Worm (Caenorhabditis elegans) whole organism, young adult: ENCODE results near the gene K08F8.7.

Experiments
- F33H1.4 ChIP-seq: fragments of 200-800 bp; sonication (Bioruptor generic); IDR thresholded peaks from 2 replicates; pipeline ENCODE4 v1.3.6; 2022; ENCODE audit warnings: missing genetic modification reagents, missing genetic modification characterization, missing compliant biosample characterization
- F55B11.4 ChIP-seq: sonication (generic microtip); optimal IDR thresholded peaks from 2 replicates; lab custom pipeline; 2016; ENCODE audit warnings: missing compliant biosample characterization, missing genetic modification characterization, borderline replicate concordance; ENCODE audit not compliant: insufficient read depth
- Y53G8AR.9 ChIP-seq: fragments of 200-800 bp; sonication (Bioruptor generic); conservative IDR thresholded peaks from 2 replicates; pipeline ENCODE4 v1.3.6; 2022; ENCODE audit warnings: missing genetic modification reagents, missing genetic modification characterization, missing compliant biosample characterization
- ZK185.1 ChIP-seq: sonication (generic microtip); optimal IDR thresholded peaks from 2 replicates; lab custom pipeline; 2016; ENCODE audit warnings: mild to moderate bottlenecking, missing genetic modification characterization, missing compliant biosample characterization; ENCODE audit not compliant: poor library complexity, severe bottlenecking
- atf-7 ChIP-seq: sonication (generic microtip); optimal IDR thresholded peaks from 2 replicates; lab custom pipeline; 2017; ENCODE audit warnings: mild to moderate bottlenecking, missing genetic modification characterization, missing compliant biosample characterization
- attf-5 ChIP-seq: fragments of 200-800 bp; sonication (Bioruptor generic); optimal IDR thresholded peaks from 2 replicates; lab custom pipeline; 2018; ENCODE audit warnings: mild to moderate bottlenecking, missing genetic modification characterization, missing compliant biosample characterization
- ccch-3 ChIP-seq: fragments of 200-800 bp; sonication (Bioruptor generic); optimal IDR thresholded peaks from 2 replicates; lab custom pipeline; 2018; ENCODE audit warnings: mild to moderate bottlenecking, missing genetic modification characterization, missing compliant biosample characterization
- ceh-79 ChIP-seq: sonication (generic microtip); optimal IDR thresholded peaks from 2 replicates; lab custom pipeline; 2017; ENCODE audit warnings: mild to moderate bottlenecking, missing genetic modification characterization, missing compliant biosample characterization
- die-1 ChIP-seq: sonication (generic microtip); optimal IDR thresholded peaks from 2 replicates; lab custom pipeline; 2016; ENCODE audit warnings: missing genotype, mild to moderate bottlenecking, missing genetic modification characterization, missing compliant biosample characterization
- dox-1 ChIP-seq: fragments of 200-800 bp; sonication (Bioruptor generic); IDR thresholded peaks from 2 replicates; pipeline ENCODE4 v1.3.6; 2022; ENCODE audit warnings: missing genetic modification reagents, missing genetic modification characterization, missing compliant biosample characterization
- egl-44 ChIP-seq: fragments of 200-800 bp; sonication (Bioruptor generic); IDR thresholded peaks from 2 replicates; pipeline ENCODE4 v1.3.6; 2022; ENCODE audit warnings: missing genetic modification reagents, missing genetic modification characterization, missing compliant biosample characterization
- fkh-3 ChIP-seq: sonication (generic microtip); optimal IDR thresholded peaks from 2 replicates; lab custom pipeline; 2016; ENCODE audit warnings: mild to moderate bottlenecking, missing genetic modification characterization, missing compliant biosample characterization
- him-1 ChIP-seq: sonication (generic microtip); optimal IDR thresholded peaks from 2 replicates; lab custom pipeline; 2016; ENCODE audit warnings: missing genotype, missing genetic modification reagents, missing genetic modification characterization, missing compliant biosample characterization
- hlh-26 ChIP-seq: fragments of 200-800 bp; sonication (Bioruptor generic); conservative IDR thresholded peaks from 2 replicates; pipeline ENCODE4 v1.3.6; 2022; ENCODE audit warnings: missing genetic modification reagents, missing genetic modification characterization, missing compliant biosample characterization
- hsf-1 ChIP-seq: fragments of 200-800 bp; sonication (Bioruptor generic); IDR thresholded peaks from 2 replicates; pipeline ENCODE4 v1.3.6; 2022; ENCODE audit warnings: missing genetic modification reagents, missing genetic modification characterization, missing compliant biosample characterization
- lin-26 ChIP-seq: fragments of 200-800 bp; sonication (Bioruptor generic); IDR thresholded peaks from 2 replicates; pipeline ENCODE4 v1.3.6; 2022; ENCODE audit warnings: missing genetic modification reagents, missing genetic modification characterization, missing compliant biosample characterization
- lin-35 ChIP-seq, 3 experiments: fragments of 150-350 bp in 2 of 3; sonication (generic microtip) in 1 of 3; optimal IDR thresholded peaks; 2 replicates each; lab custom pipeline; 2014 to 2018; ENCODE audit warnings: missing biosample characterization in 3 of 3, missing genetic modification characterization in 3 of 3, missing genetic modification reagents in 3 of 3
- lin-40 ChIP-seq: sonication (generic microtip); optimal IDR thresholded peaks from 2 replicates; lab custom pipeline; 2016; ENCODE audit warnings: missing genetic modification characterization, mild to moderate bottlenecking, missing compliant biosample characterization, missing genotype, missing genetic modification reagents
- lir-1 ChIP-seq: fragments of 200-800 bp; sonication (Bioruptor generic); conservative IDR thresholded peaks from 2 replicates; pipeline ENCODE4 v1.3.6; 2022; ENCODE audit warnings: missing genetic modification reagents, missing genetic modification characterization, missing compliant biosample characterization
- madf-3 ChIP-seq: fragments of 200-800 bp; sonication (Bioruptor generic); IDR thresholded peaks from 2 replicates; pipeline ENCODE4 v1.3.6; 2022; ENCODE audit warnings: missing genetic modification reagents, missing genetic modification characterization, missing compliant biosample characterization
- mel-28 ChIP-seq: sonication (generic microtip); optimal IDR thresholded peaks from 2 replicates; lab custom pipeline; 2016; ENCODE audit warnings: borderline replicate concordance, mild to moderate bottlenecking, missing genetic modification characterization, missing compliant biosample characterization
- nfyb-1 ChIP-seq: fragments of 200-800 bp; sonication (Bioruptor generic); IDR thresholded peaks from 2 replicates; pipeline ENCODE4 v1.3.6; 2022; ENCODE audit warnings: missing genetic modification reagents, missing genetic modification characterization, missing compliant biosample characterization
- nhr-179 ChIP-seq: sonication (generic microtip); optimal IDR thresholded peaks from 2 replicates; lab custom pipeline; 2016; ENCODE audit warnings: mild to moderate bottlenecking, missing genetic modification characterization, missing compliant biosample characterization
- pbrm-1 ChIP-seq: fragments of 200-800 bp; sonication (Bioruptor generic); IDR thresholded peaks from 2 replicates; pipeline ENCODE4 v1.3.6; 2022; ENCODE audit warnings: missing genetic modification reagents, missing genetic modification characterization, missing compliant biosample characterization
- repo-1 ChIP-seq: sonication (generic microtip); optimal IDR thresholded peaks from 2 replicates; lab custom pipeline; 2017; ENCODE audit warnings: mild to moderate bottlenecking, missing genetic modification characterization, missing compliant biosample characterization
- sea-2 ChIP-seq: fragments of 200-800 bp; sonication (Bioruptor generic); IDR thresholded peaks from 2 replicates; pipeline ENCODE4 v1.3.6; 2022; ENCODE audit warnings: missing genetic modification characterization, missing compliant biosample characterization
- snpc-3.4 ChIP-seq: sonication (generic microtip); optimal IDR thresholded peaks from 2 replicates; lab custom pipeline; 2017; ENCODE audit warnings: missing genetic modification characterization, mild to moderate bottlenecking, missing compliant biosample characterization, antibody characterized with exemption, moderate library complexity, missing genotype, missing genetic modification reagents
- somi-1 ChIP-seq: fragments of 200-800 bp; sonication (Bioruptor generic); optimal IDR thresholded peaks from 2 replicates; lab custom pipeline; 2018; ENCODE audit warnings: mild to moderate bottlenecking, missing genetic modification characterization, missing compliant biosample characterization
- xnd-1 ChIP-seq: sonication (generic microtip); optimal IDR thresholded peaks from 2 replicates; lab custom pipeline; 2016; ENCODE audit warnings: missing genotype, missing genetic modification reagents, missing genetic modification characterization, missing compliant biosample characterization
- zfh-2 ChIP-seq: fragments of 200-800 bp; sonication (Bioruptor generic); conservative IDR thresholded peaks from 2 replicates; pipeline ENCODE4 v1.3.6; 2022; ENCODE audit warnings: missing genetic modification reagents, missing genetic modification characterization, missing compliant biosample characterization
- ztf-22 ChIP-seq: fragments of 200-800 bp; sonication (Bioruptor generic); optimal IDR thresholded peaks from 2 replicates; lab custom pipeline; 2018; ENCODE audit warnings: mild to moderate bottlenecking, missing genetic modification characterization, moderate library complexity, missing compliant biosample characterization
- ztf-6 ChIP-seq: fragments of 200-800 bp; sonication (Bioruptor generic); IDR thresholded peaks from 2 replicates; pipeline ENCODE4 v1.3.6; 2022; ENCODE audit warnings: missing genetic modification reagents, missing genetic modification characterization, missing compliant biosample characterization

The K08F8.7 gene

ce11 chrII:8730281-8730680 lies 24.9 kb downstream of the K08F8.7 start:
- no peak for TF ChIP-seq pbrm-1 (GFP tag; lab: Robert Waterston, UW)
- TF ChIP-seq, all 124 proteins: peak for 0

- TF ChIP-seq ccch-3 (GFP tag; lab: Kevin White, UChicago) (no peak), F33H1.4 (GFP tag; lab: Robert Waterston, UW) (no peak), ztf-22 (GFP tag; lab: Kevin White, UChicago) (no peak), ztf-6 (GFP tag; lab: Robert Waterston, UW) (no peak), sea-2 (GFP tag; lab: Robert Waterston, UW) (no peak), ZK185.1 (no peak), Y53G8AR.9 (GFP tag; lab: Robert Waterston, UW) (no peak), hlh-26 (no peak), lin-26 (no peak), fkh-3 (no peak), lin-35 (GFP tag; optimal IDR thresholded peaks at IDR 0.05; lab: Kevin White, UChicago) (no peak), lir-1 (GFP tag; lab: Robert Waterston, UW) (no peak), atf-7 (no peak)
These were observed 28.5 kb downstream of the K08F8.7 start, which contains the start of gene T01B7.9 for ce11 chrII:8726700-8727099. TSS of gene T01B7.9 (minus strand) at chrII:8726800.

- peak; percentile 41; the same call in 1 of the 2 replicates for TF ChIP-seq nfyb-1 (GFP tag; lab: Robert Waterston, UW)
- TF ChIP-seq hsf-1 (GFP tag; lab: Robert Waterston, UW), result no peak
- TF ChIP-seq dox-1 (GFP tag; lab: Robert Waterston, UW), result 0 out of 2 replicates have a peak, but pooled peaks have one; percentile 32
These were observed 33.1 kb downstream of the K08F8.7 start, which contains the start of gene trcs-2 for ce11 chrII:8721955-8722524. TSS of gene trcs-2 (plus strand) at chrII:8722474.

- no peak for TF ChIP-seq repo-1
- no peak for TF ChIP-seq him-1 (tag; lab: Kevin White, UChicago)
- no peak for TF ChIP-seq ztf-6 (GFP tag; lab: Robert Waterston, UW)
- TF ChIP-seq hsf-1 (GFP tag; lab: Robert Waterston, UW), result no peak
- TF ChIP-seq ztf-22 (GFP tag; lab: Kevin White, UChicago), result no peak
- no peak for TF ChIP-seq mel-28 (tag; lab: Kevin White, UChicago)
- no peak for TF ChIP-seq egl-44 (GFP tag; lab: Robert Waterston, UW)
- no peak for TF ChIP-seq pbrm-1 (GFP tag; lab: Robert Waterston, UW)
- no peak for TF ChIP-seq die-1 (tag; lab: Kevin White, UChicago)
- no peak for TF ChIP-seq F55B11.4 (tag; lab: Kevin White, UChicago)
- no peak for TF ChIP-seq nhr-179
- no peak for TF ChIP-seq hlh-26
- TF ChIP-seq attf-5 (GFP tag; lab: Kevin White, UChicago), result no peak
- no peak for TF ChIP-seq madf-3 (GFP tag; lab: Robert Waterston, UW)
- TF ChIP-seq lin-40 (tag; lab: Kevin White, UChicago), result no peak
- TF ChIP-seq ceh-79, result no peak
- TF ChIP-seq xnd-1 (tag; lab: Kevin White, UChicago), result no peak
- no peak for TF ChIP-seq somi-1 (GFP tag; lab: Kevin White, UChicago)
- no peak for TF ChIP-seq snpc-3.4 (tag; lab: Kevin White, UChicago)
- TF ChIP-seq zfh-2 (GFP tag; lab: Robert Waterston, UW), result no peak
These were observed 37.6 kb downstream of the K08F8.7 start for ce11 chrII:8717579-8717978.
